Worm (Caenorhabditis elegans): ENCODE data around the gene pals-19.

Gene pals-19

DNA sequence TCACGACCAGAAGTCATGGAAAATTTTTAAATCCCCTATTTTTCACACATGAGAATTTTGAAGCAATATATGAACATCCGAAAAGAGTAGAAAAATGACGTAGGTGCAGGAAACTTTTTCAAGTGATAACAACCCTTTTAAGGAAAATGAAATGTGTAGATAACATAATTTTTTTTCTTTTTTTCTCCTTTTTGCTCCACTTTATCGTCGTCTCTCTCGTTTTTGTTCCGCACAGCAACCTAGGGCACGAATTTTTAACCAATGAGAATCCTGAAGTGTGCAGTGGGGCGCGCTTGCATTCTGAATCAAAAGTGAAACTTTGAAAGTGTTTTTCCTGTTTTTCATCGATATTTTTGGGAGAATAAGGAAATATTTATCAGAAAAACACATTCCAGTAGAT is 9.0 kb upstream of the pals-19 start:
- TF ChIP-seq arid-1 (GFP tag; conservative IDR thresholded peaks at IDR 0.05) (no peak), ztf-7 (tag; optimal IDR thresholded peaks at IDR 0.05) (no peak), Y5F2A.4 (GFP tag; optimal IDR thresholded peaks at IDR 0.05) (no peak), vab-7 (GFP tag; IDR thresholded peaks at IDR 0.05) (no peak), spr-1 (tag; optimal IDR thresholded peaks at IDR 0.05) (no peak), lin-38 (GFP tag; IDR thresholded peaks at IDR 0.05) (peak; percentile 85), lin-1 (GFP tag; IDR thresholded peaks at IDR 0.05) (0 out of 2 replicates have a peak, but pooled peaks have one; percentile 44), nhr-102 (tag; optimal IDR thresholded peaks at IDR 0.05) (peak; percentile 58), lim-7 (GFP tag; IDR thresholded peaks at IDR 0.05) (no peak), gei-8 (GFP tag; optimal IDR thresholded peaks at IDR 0.05) (no peak), nhr-77 (tag; optimal IDR thresholded peaks at IDR 0.05) (peak; percentile 60), fos-1 (tag; optimal IDR thresholded peaks at IDR 0.05) (no peak), egl-27 (tag; optimal IDR thresholded peaks at IDR 0.05) (no peak), Y48G9A.11 (GFP tag; IDR thresholded peaks at IDR 0.05) (no peak), hlh-11 (tag; optimal IDR thresholded peaks at IDR 0.05) (peak; percentile 73), nhr-11 (tag; optimal IDR thresholded peaks at IDR 0.05) (no peak), fkh-10 (GFP tag; optimal IDR thresholded peaks at IDR 0.05) (no peak), ceh-44 (GFP tag; IDR thresholded peaks at IDR 0.05) (no peak), snpc-1.2 (GFP tag; IDR thresholded peaks at IDR 0.05) (no peak), nhr-28 (tag; optimal IDR thresholded peaks at IDR 0.05) (peak; percentile 71), spr-3 (GFP tag; optimal IDR thresholded peaks at IDR 0.05) (no peak), T20F7.1 (GFP tag; optimal IDR thresholded peaks at IDR 0.05) (peak; percentile 4), lsy-2 (tag; optimal IDR thresholded peaks at IDR 0.05) (no peak), aly-2 (tag; optimal IDR thresholded peaks at IDR 0.05) (no peak), ceh-82 (tag; optimal IDR thresholded peaks at IDR 0.05) (no peak), pqm-1 (tag; optimal IDR thresholded peaks at IDR 0.05) (peak; percentile 84), F10B5.3 (tag; optimal IDR thresholded peaks at IDR 0.05) (no peak), dmd-6 (GFP tag; IDR thresholded peaks at IDR 0.05) (peak; percentile 86), php-3 (GFP tag; IDR thresholded peaks at IDR 0.05) (peak; percentile 18; the same call in 1 of the 2 replicates), ceh-28 (tag; optimal IDR thresholded peaks at IDR 0.05) (no peak), ceh-20 (GFP tag; IDR thresholded peaks at IDR 0.05) (no peak), nhr-48 (tag; optimal IDR thresholded peaks at IDR 0.05) (peak; percentile 7), daf-16 (GFP tag; optimal IDR thresholded peaks at IDR 0.05) (no peak), daf-16 (tag; optimal IDR thresholded peaks at IDR 0.05) (peak; percentile 58), mxl-3 (GFP tag; optimal IDR thresholded peaks at IDR 0.05) (no peak), Y75B8A.6 (GFP tag; IDR thresholded peaks at IDR 0.05) (no peak), F44E2.7 (GFP tag; IDR thresholded peaks at IDR 0.05) (no peak), tra-1 (GFP tag; IDR thresholded peaks at IDR 0.05) (peak; percentile 42; the same call in 1 of the 2 replicates), dve-1 (tag; optimal IDR thresholded peaks at IDR 0.05; ENCODE audit: insufficient read depth) (peak; percentile 63), rbr-2 (tag; optimal IDR thresholded peaks at IDR 0.05) (no peak), saeg-2 (GFP tag; IDR thresholded peaks at IDR 0.05) (no peak), nhr-6 (tag; optimal IDR thresholded peaks at IDR 0.05) (no peak)

DNA sequence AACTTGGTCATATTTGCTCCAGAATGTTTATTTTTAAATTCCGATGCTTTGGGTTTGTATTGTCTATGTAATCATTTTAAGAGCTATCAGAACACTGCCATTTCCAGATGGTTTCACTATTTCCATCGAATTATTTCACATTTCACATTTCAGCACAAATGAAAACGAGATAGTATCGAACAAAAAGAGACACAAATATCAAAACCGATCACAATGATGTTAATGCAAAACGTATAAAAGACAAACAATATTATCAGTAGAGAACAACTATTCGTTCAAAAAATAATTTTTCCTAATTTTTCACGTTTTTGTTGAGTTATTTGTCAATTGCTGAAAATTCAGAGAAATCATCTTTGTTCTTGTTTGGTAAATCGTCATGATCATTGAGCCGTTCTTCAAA is 6.4 kb upstream of the pals-19 start:
- no peak for TF ChIP-seq ZK546.5 (tag; optimal IDR thresholded peaks at IDR 0.05)
- TF ChIP-seq snpc-1.2 (GFP tag; IDR thresholded peaks at IDR 0.05), result no peak
- TF ChIP-seq pqm-1 (tag; optimal IDR thresholded peaks at IDR 0.05), result peak; percentile 64
- no peak for TF ChIP-seq nhr-42 (GFP tag; IDR thresholded peaks at IDR 0.05)
- no peak for TF ChIP-seq F26F4.8 (GFP tag; conservative IDR thresholded peaks at IDR 0.05)
- peak; percentile 19 for TF ChIP-seq hlh-11 (tag; optimal IDR thresholded peaks at IDR 0.05)
- peak; percentile 39; the same call in 1 of the 2 replicates for TF ChIP-seq dmd-6 (GFP tag; IDR thresholded peaks at IDR 0.05)
- no peak for TF ChIP-seq daf-8 (GFP tag; IDR thresholded peaks at IDR 0.05)
- no peak for TF ChIP-seq mdl-1 (tag; optimal IDR thresholded peaks at IDR 0.05)
- TF ChIP-seq nhr-28 (tag; optimal IDR thresholded peaks at IDR 0.05), result peak; percentile 17
- TF ChIP-seq ZK337.2 (GFP tag; IDR thresholded peaks at IDR 0.05), result no peak
- no peak for TF ChIP-seq daf-16 (GFP tag; optimal IDR thresholded peaks at IDR 0.05)
- TF ChIP-seq daf-16 (tag; optimal IDR thresholded peaks at IDR 0.05), result peak; percentile 28
- TF ChIP-seq egl-27 (tag; optimal IDR thresholded peaks at IDR 0.05), result no peak
